Worm (Caenorhabditis elegans): ENCODE measurements around the gene EEED8.3.

DNA sequence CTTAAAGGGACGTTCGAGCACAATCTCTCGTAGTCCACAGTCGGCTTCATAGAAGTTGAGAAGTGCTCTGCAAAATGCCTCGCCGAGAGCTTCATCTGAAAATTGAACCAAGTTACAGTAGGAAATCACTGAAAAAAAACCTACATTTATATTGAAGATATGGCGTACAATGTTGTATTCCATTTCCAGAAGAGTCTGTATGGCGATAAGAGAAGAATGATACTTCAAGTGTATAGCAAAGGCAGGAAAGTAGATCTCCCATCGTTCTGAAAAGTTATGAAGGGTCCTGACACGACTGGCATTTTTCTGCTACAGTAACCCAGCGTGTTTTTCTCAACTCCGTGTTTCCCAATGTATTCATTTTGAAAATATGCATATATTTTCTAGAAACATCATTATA is 29.8 kb upstream of the EEED8.3 start:
- TF ChIP-seq aly-2 (tag; optimal IDR thresholded peaks at IDR 0.05), result no peak
- TF ChIP-seq unc-62 (GFP tag; optimal IDR thresholded peaks at IDR 0.05), result no peak
- TF ChIP-seq ztf-11 (tag; optimal IDR thresholded peaks at IDR 0.05), result no peak
- TF ChIP-seq egl-27 (tag; optimal IDR thresholded peaks at IDR 0.05), result no peak
- TF ChIP-seq ceh-9 (tag; optimal IDR thresholded peaks at IDR 0.05), result no peak
- no peak for TF ChIP-seq nhr-11 (tag; optimal IDR thresholded peaks at IDR 0.05)
- no peak for TF ChIP-seq jun-1 (tag; optimal IDR thresholded peaks at IDR 0.05)
- TF ChIP-seq sea-2 (GFP tag; optimal IDR thresholded peaks at IDR 0.05), result no peak
- no peak for TF ChIP-seq ztf-4 (tag; optimal IDR thresholded peaks at IDR 0.05)
- TF ChIP-seq zag-1 (tag; optimal IDR thresholded peaks at IDR 0.05), result no peak
- TF ChIP-seq nhr-25 (tag; optimal IDR thresholded peaks at IDR 0.05), result no peak

Data from whole organism, L3 larva.